Fruit fly (Drosophila melanogaster) whole organism, wandering third instar larva: ENCODE data around the gene Cyp313a4.

Experiments
- CG9705 ChIP-seq: fragments of 200-800 bp; sonication (Bioruptor generic); optimal IDR thresholded peaks from 2 replicates; lab custom pipeline; 2018; ENCODE audit warnings: missing biosample characterization, mild to moderate bottlenecking, missing genetic modification characterization
- Hnf4 ChIP-seq: fragments of 200-800 bp; sonication (Bioruptor generic); optimal IDR thresholded peaks from 2 replicates; lab custom pipeline; 2016; ENCODE audit warnings: missing biosample characterization, mild to moderate bottlenecking, missing genetic modification characterization
- Hr78 ChIP-seq: fragments of >200 bp; optimal IDR thresholded peaks from 2 replicates; lab custom pipeline; 2017; ENCODE audit warnings: missing biosample characterization, missing genetic modification characterization
- Mio ChIP-seq: sonication (Bioruptor generic); optimal IDR thresholded peaks from 2 replicates; lab custom pipeline; 2016; ENCODE audit warnings: missing biosample characterization, missing genetic modification characterization
- Myc ChIP-seq: fragments of >200 bp; optimal IDR thresholded peaks from 2 replicates; lab custom pipeline; 2017
- N ChIP-seq: fragments of >200 bp; optimal IDR thresholded peaks from 2 replicates; lab custom pipeline; 2018; ENCODE audit warnings: missing biosample characterization, missing external identifiers, missing genetic modification characterization
- Rel ChIP-seq, 2 experiments: fragments of 200-800 bp; sonication (Bioruptor generic) in 1 of 2; optimal IDR thresholded peaks; 2 replicates in 1 of 2; 3 replicates in 1 of 2; lab custom pipeline; 2016 to 2019; ENCODE audit warnings: mild to moderate bottlenecking in 2 of 2, missing biosample characterization in 2 of 2, missing genetic modification characterization in 2 of 2, moderate library complexity in 1 of 2
- psq ChIP-seq: fragments of 200-800 bp; sonication (Bioruptor generic); optimal IDR thresholded peaks from 3 replicates; lab custom pipeline; 2017; ENCODE audit warnings: missing biosample characterization, mild to moderate bottlenecking, missing genetic modification characterization, moderate library complexity

DNA sequence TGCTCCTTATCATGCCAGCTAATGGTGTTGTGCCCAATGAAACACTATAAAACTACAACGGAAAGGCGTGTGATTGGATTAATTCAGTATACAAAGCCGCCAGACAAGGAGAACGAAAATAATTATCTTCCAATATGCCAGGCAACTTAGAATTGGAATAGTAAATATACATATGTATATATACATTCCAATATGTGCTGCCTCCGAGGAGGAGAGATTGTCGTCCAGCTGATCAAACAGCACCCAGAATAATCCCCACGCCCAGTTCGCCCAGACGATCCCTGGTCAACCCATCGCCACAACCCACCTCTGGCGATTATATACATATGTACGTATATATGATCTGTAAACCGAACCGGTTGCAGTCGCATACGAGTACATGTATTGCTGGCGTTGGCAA, 20.1 kb upstream of the Cyp313a4 start:
- TF ChIP-seq CG9705 (no peak), Myc (lab: Kevin White, UChicago) (no peak), Hr78 (GFP tag; lab: Kevin White, UChicago) (no peak), N (GFP tag; lab: Kevin White, UChicago) (no peak), Rel (GFP tag; optimal IDR thresholded peaks at IDR 0.05; lab: Kevin White, UChicago) (no peak), Rel (tag; optimal IDR thresholded peaks at IDR 0.05; lab: Kevin White, UChicago) (no peak), psq (GFP tag; lab: Kevin White, UChicago) (no peak), Mio (GFP tag; lab: Kevin White, UChicago) (no peak), Hnf4 (GFP tag; lab: Kevin White, UChicago) (no peak)
